Worm (Caenorhabditis elegans): ENCODE data around the gene pod-1.

DNA sequence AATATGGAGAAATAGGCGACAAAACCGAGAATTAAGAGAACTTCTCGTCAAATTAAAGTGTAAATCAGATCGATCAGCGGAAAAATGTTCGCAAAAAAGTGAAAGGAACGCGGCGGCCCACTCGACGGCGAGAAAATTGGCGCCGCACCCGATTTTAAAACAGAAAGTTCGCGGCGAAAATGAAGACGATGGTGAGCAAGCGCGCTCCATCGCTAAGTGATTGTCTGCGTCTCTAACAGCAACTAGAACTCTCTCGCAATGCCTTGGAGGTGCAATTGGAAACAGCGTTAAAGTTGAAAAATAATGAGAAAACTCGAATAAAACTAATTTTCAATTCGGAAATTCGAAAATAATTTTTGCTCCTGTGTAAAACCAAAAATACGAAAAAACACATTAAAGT lies 6.1 kb upstream of the pod-1 start:
- no peak for TF ChIP-seq ZK546.5 (tag; optimal IDR thresholded peaks at IDR 0.05)
- no peak for TF ChIP-seq ceh-82 (tag; optimal IDR thresholded peaks at IDR 0.05)
- no peak for TF ChIP-seq egl-27 (tag; optimal IDR thresholded peaks at IDR 0.05)
- peak; percentile 11 for TF ChIP-seq elt-2 (tag; optimal IDR thresholded peaks at IDR 0.05)
- no peak for TF ChIP-seq ceh-16 (tag; optimal IDR thresholded peaks at IDR 0.05)
- peak; percentile 35 for TF ChIP-seq snpc-4 (tag; optimal IDR thresholded peaks at IDR 0.05)
- peak; percentile 87 for TF ChIP-seq nhr-25 (tag; optimal IDR thresholded peaks at IDR 0.05)
- no peak for TF ChIP-seq daf-12 (tag; optimal IDR thresholded peaks at IDR 0.05)
- no peak for TF ChIP-seq egl-5 (tag; optimal IDR thresholded peaks at IDR 0.05)
- TF ChIP-seq zag-1 (tag; optimal IDR thresholded peaks at IDR 0.05) = no peak
